Worm (Caenorhabditis elegans) whole organism, L4 larva: ENCODE measurements around the gene emg-1.

ENCODE experiments used
- F10B5.3 ChIP-seq: sonication (generic microtip); optimal IDR thresholded peaks from 2 replicates; lab custom pipeline; 2016; ENCODE audit warnings: mild to moderate bottlenecking, missing genetic modification characterization, missing compliant biosample characterization
- F37D6.2 ChIP-seq: sonication (generic microtip); optimal IDR thresholded peaks from 2 replicates; lab custom pipeline; 2016; ENCODE audit warnings: mild to moderate bottlenecking, missing genetic modification characterization, missing compliant biosample characterization
- F44E2.7 ChIP-seq: fragments of 200-800 bp; sonication (Bioruptor generic); IDR thresholded peaks from 2 replicates; pipeline ENCODE4 v2.1.2; 2022; ENCODE audit warnings: missing genetic modification characterization, missing compliant biosample characterization
- T26A8.4 ChIP-seq: fragments of 200-800 bp; sonication (Bioruptor generic); IDR thresholded peaks from 2 replicates; pipeline ENCODE4 v1.3.6; 2022; ENCODE audit warnings: missing genetic modification characterization, missing compliant biosample characterization
- Y105C5A.15 ChIP-seq: fragments of 200-800 bp; sonication (Bioruptor generic); IDR thresholded peaks from 2 replicates; pipeline ENCODE4 v1.3.6; 2022; ENCODE audit warnings: missing genetic modification characterization, missing compliant biosample characterization
- Y48G9A.11 ChIP-seq: fragments of 200-800 bp; sonication (Bioruptor generic); IDR thresholded peaks from 2 replicates; pipeline ENCODE4 v1.3.6; 2022; ENCODE audit warnings: missing genetic modification reagents, missing genetic modification characterization, missing compliant biosample characterization
- ZK337.2 ChIP-seq: fragments of 200-800 bp; sonication (Bioruptor generic); IDR thresholded peaks from 2 replicates; pipeline ENCODE4 v1.3.6; 2022; ENCODE audit warnings: missing genetic modification reagents, missing genetic modification characterization, missing compliant biosample characterization
- ZK546.5 ChIP-seq, 2 experiments: sonication (generic microtip); optimal IDR thresholded peaks; 2 replicates each; lab custom pipeline; 2017; ENCODE audit warnings: missing biosample characterization in 2 of 2, missing genetic modification characterization in 2 of 2
- aha-1 ChIP-seq: fragments of 150-350 bp; peaks from one replicate; lab custom pipeline; 2014; ENCODE audit warnings: missing biosample characterization, missing genetic modification characterization
- aly-2 ChIP-seq: sonication (generic microtip); optimal IDR thresholded peaks from 2 replicates; lab custom pipeline; 2018; ENCODE audit warnings: missing biosample characterization, missing genetic modification characterization
- arid-1 ChIP-seq: fragments of 200-800 bp; sonication (Bioruptor generic); conservative IDR thresholded peaks from 2 replicates; pipeline ENCODE4 v1.3.6; 2022; ENCODE audit warnings: missing genetic modification reagents, missing genetic modification characterization, missing compliant biosample characterization
- ceh-20 ChIP-seq: fragments of 200-800 bp; sonication (Bioruptor generic); IDR thresholded peaks from 2 replicates; pipeline ENCODE4 v1.3.6; 2022; ENCODE audit warnings: missing genetic modification reagents, missing genetic modification characterization, missing compliant biosample characterization
- ceh-28 ChIP-seq: fragments of 150-350 bp; optimal IDR thresholded peaks from 2 replicates; lab custom pipeline; 2014; ENCODE audit warnings: missing biosample characterization, missing genetic modification reagents, missing genetic modification characterization
- ceh-32 ChIP-seq: sonication (generic microtip); optimal IDR thresholded peaks from 2 replicates; lab custom pipeline; 2016; ENCODE audit warnings: mild to moderate bottlenecking, missing genetic modification characterization, missing compliant biosample characterization; ENCODE audit not compliant: poor library complexity
- ces-1 ChIP-seq: fragments of 150-350 bp; sonication (generic microtip); optimal IDR thresholded peaks from 4 replicates; lab custom pipeline; 2014; ENCODE audit warnings: missing biosample characterization, missing genetic modification reagents, missing genetic modification characterization
- daf-12 ChIP-seq: fragments of 150-350 bp; optimal IDR thresholded peaks from 2 replicates; lab custom pipeline; 2014; ENCODE audit warnings: missing biosample characterization, missing genetic modification reagents, missing genetic modification characterization
- daf-16 ChIP-seq, 3 experiments: sonication (generic microtip); optimal IDR thresholded peaks; 2 replicates each; lab custom pipeline; 2016 to 2017; ENCODE audit warnings: missing genetic modification characterization in 3 of 3, missing genetic modification reagents in 3 of 3, mild to moderate bottlenecking in 2 of 3, missing compliant biosample characterization in 2 of 3, missing biosample characterization in 1 of 3, moderate library complexity in 1 of 3
- dmd-9 ChIP-seq: fragments of 200-800 bp; sonication (Bioruptor generic); IDR thresholded peaks from 2 replicates; pipeline ENCODE4 v1.3.6; 2022; ENCODE audit warnings: missing genetic modification reagents, missing genetic modification characterization, missing compliant biosample characterization
- dpl-1 ChIP-seq: fragments of 150-350 bp; optimal IDR thresholded peaks from 2 replicates; lab custom pipeline; 2014; ENCODE audit warnings: missing biosample characterization, missing genetic modification reagents, missing genetic modification characterization
- duxl-1 ChIP-seq: sonication (generic microtip); optimal IDR thresholded peaks from 2 replicates; lab custom pipeline; 2016; ENCODE audit warnings: mild to moderate bottlenecking, missing genetic modification characterization, moderate library complexity, missing compliant biosample characterization; ENCODE audit not compliant: poor library complexity
- egl-27 ChIP-seq: sonication (generic microtip); optimal IDR thresholded peaks from 3 replicates; lab custom pipeline; 2017; ENCODE audit warnings: missing biosample characterization, missing genetic modification reagents, missing genetic modification characterization
- fos-1 ChIP-seq: fragments of 150-350 bp; optimal IDR thresholded peaks from 2 replicates; lab custom pipeline; 2014; ENCODE audit warnings: missing biosample characterization, missing genetic modification characterization
- gei-8 ChIP-seq: fragments of 200-800 bp; sonication (Bioruptor generic); optimal IDR thresholded peaks from 2 replicates; lab custom pipeline; 2018; ENCODE audit warnings: mild to moderate bottlenecking, missing genetic modification characterization, missing compliant biosample characterization
- hlh-11 ChIP-seq: fragments of 200-800 bp; sonication (Bioruptor generic); optimal IDR thresholded peaks from 2 replicates; lab custom pipeline; 2018; ENCODE audit warnings: mild to moderate bottlenecking, missing genetic modification characterization, missing compliant biosample characterization
- hmg-1.1 ChIP-seq: fragments of 200-800 bp; sonication (Bioruptor generic); IDR thresholded peaks from 2 replicates; pipeline ENCODE4 v1.3.6; 2022; ENCODE audit warnings: missing genetic modification reagents, missing genetic modification characterization, missing compliant biosample characterization
- lin-1 ChIP-seq: fragments of 200-800 bp; sonication (Bioruptor generic); IDR thresholded peaks from 2 replicates; pipeline ENCODE4 v1.3.6; 2022; ENCODE audit warnings: missing genetic modification reagents, missing genetic modification characterization, missing compliant biosample characterization
- lin-13 ChIP-seq: fragments of 150-350 bp; optimal IDR thresholded peaks from 2 replicates; lab custom pipeline; 2014; ENCODE audit warnings: missing biosample characterization, missing genetic modification reagents, missing genetic modification characterization
- lin-29 ChIP-seq: fragments of 200-800 bp; sonication (Bioruptor generic); IDR thresholded peaks from 2 replicates; pipeline ENCODE4 v1.3.6; 2022; ENCODE audit warnings: missing genetic modification reagents, missing genetic modification characterization, missing compliant biosample characterization
- madf-5 ChIP-seq, 2 experiments: fragments of 200-800 bp; sonication (Bioruptor generic); IDR thresholded peaks; 2 replicates each; pipeline ENCODE4 v1.3.6; 2022; ENCODE audit warnings: missing compliant biosample characterization in 2 of 2, missing genetic modification characterization in 2 of 2
- madf-9 ChIP-seq: fragments of 200-800 bp; sonication (Bioruptor generic); conservative IDR thresholded peaks from 2 replicates; pipeline ENCODE4 v1.3.6; 2022; ENCODE audit warnings: missing genetic modification reagents, missing genetic modification characterization, missing compliant biosample characterization
- mdl-1 ChIP-seq, 2 experiments: fragments of 150-350 bp in 1 of 2; sonication (generic microtip) in 1 of 2; optimal IDR thresholded peaks; 2 replicates each; lab custom pipeline; 2014 to 2017; ENCODE audit warnings: missing biosample characterization in 2 of 2, missing genetic modification characterization in 2 of 2
- mep-1 ChIP-seq: fragments of 150-350 bp; sonication (generic microtip); optimal IDR thresholded peaks from 3 replicates; lab custom pipeline; 2014; ENCODE audit warnings: missing biosample characterization, missing genetic modification characterization
- mes-2 ChIP-seq: sonication (generic microtip); optimal IDR thresholded peaks from 2 replicates; lab custom pipeline; 2016; ENCODE audit warnings: missing genotype, mild to moderate bottlenecking, missing genetic modification characterization, missing compliant biosample characterization; ENCODE audit not compliant: poor library complexity, severe bottlenecking
- nhr-10 ChIP-seq: fragments of 150-350 bp; optimal IDR thresholded peaks from 2 replicates; lab custom pipeline; 2014; ENCODE audit warnings: missing biosample characterization, missing genetic modification characterization
- nhr-102 ChIP-seq: sonication (generic microtip); optimal IDR thresholded peaks from 2 replicates; lab custom pipeline; 2016; ENCODE audit warnings: mild to moderate bottlenecking, missing genetic modification characterization, moderate library complexity, missing compliant biosample characterization
- nhr-111 ChIP-seq: fragments of 200-800 bp; sonication (Bioruptor generic); optimal IDR thresholded peaks from 2 replicates; lab custom pipeline; 2018; ENCODE audit warnings: mild to moderate bottlenecking, missing genetic modification characterization, missing compliant biosample characterization
- nhr-28 ChIP-seq: fragments of 150-350 bp; optimal IDR thresholded peaks from 2 replicates; lab custom pipeline; 2014; ENCODE audit warnings: missing biosample characterization, missing genetic modification characterization
- nhr-42 ChIP-seq: fragments of 200-800 bp; sonication (Bioruptor generic); IDR thresholded peaks from 2 replicates; pipeline ENCODE4 v1.3.6; 2022; ENCODE audit warnings: missing genetic modification characterization, missing compliant biosample characterization
- nhr-48 ChIP-seq: sonication (generic microtip); optimal IDR thresholded peaks from 2 replicates; lab custom pipeline; 2016; ENCODE audit warnings: mild to moderate bottlenecking, missing genetic modification characterization, missing compliant biosample characterization
- nhr-6 ChIP-seq: fragments of 150-350 bp; optimal IDR thresholded peaks from 2 replicates; lab custom pipeline; 2014; ENCODE audit warnings: missing biosample characterization, missing genetic modification characterization
- pha-4 ChIP-seq, 2 experiments: fragments of 150-350 bp in 1 of 2; fragments of 200-800 bp in 1 of 2; sonication (Bioruptor generic) in 1 of 2; IDR thresholded peaks in 1 of 2; optimal IDR thresholded peaks in 1 of 2; 2 replicates each; pipeline versions ENCODE4 v1.3.6 to Lab custom; 2014 to 2022; ENCODE audit warnings: missing genetic modification characterization in 2 of 2, missing genetic modification reagents in 2 of 2, missing biosample characterization in 1 of 2, missing compliant biosample characterization in 1 of 2
- rbr-2 ChIP-seq: sonication (generic microtip); optimal IDR thresholded peaks from 2 replicates; lab custom pipeline; 2016; ENCODE audit warnings: missing genotype, missing genetic modification characterization, missing compliant biosample characterization
- saeg-2 ChIP-seq: fragments of 200-800 bp; sonication (Bioruptor generic); IDR thresholded peaks from 2 replicates; pipeline ENCODE4 v1.3.6; 2022; ENCODE audit warnings: missing genetic modification reagents, missing genetic modification characterization, missing compliant biosample characterization
- set-16 ChIP-seq: fragments of 200-800 bp; sonication (Bioruptor generic); IDR thresholded peaks from 2 replicates; pipeline ENCODE4 v1.3.6; 2022; ENCODE audit warnings: missing genetic modification reagents, missing genetic modification characterization, missing compliant biosample characterization
- spr-1 ChIP-seq: sonication (generic microtip); optimal IDR thresholded peaks from 2 replicates; lab custom pipeline; 2016; ENCODE audit warnings: mild to moderate bottlenecking, missing genetic modification characterization, missing compliant biosample characterization
- zag-1 ChIP-seq: fragments of 150-350 bp; optimal IDR thresholded peaks from 2 replicates; lab custom pipeline; 2014; ENCODE audit warnings: missing biosample characterization, missing genetic modification characterization
- zip-11 ChIP-seq: fragments of 200-800 bp; sonication (Bioruptor generic); IDR thresholded peaks from 2 replicates; pipeline ENCODE4 v1.3.6; 2022; ENCODE audit warnings: missing genetic modification characterization, missing compliant biosample characterization
- zip-2 ChIP-seq: fragments of 150-350 bp; optimal IDR thresholded peaks from 2 replicates; lab custom pipeline; 2014; ENCODE audit warnings: missing biosample characterization, missing genetic modification characterization
- ztf-11 ChIP-seq: fragments of 150-350 bp; optimal IDR thresholded peaks from 2 replicates; lab custom pipeline; 2014; ENCODE audit warnings: missing biosample characterization, missing genetic modification characterization
- ztf-7 ChIP-seq: fragments of 150-350 bp; optimal IDR thresholded peaks from 2 replicates; lab custom pipeline; 2014; ENCODE audit warnings: missing biosample characterization, missing genetic modification characterization

Gene emg-1

DNA sequence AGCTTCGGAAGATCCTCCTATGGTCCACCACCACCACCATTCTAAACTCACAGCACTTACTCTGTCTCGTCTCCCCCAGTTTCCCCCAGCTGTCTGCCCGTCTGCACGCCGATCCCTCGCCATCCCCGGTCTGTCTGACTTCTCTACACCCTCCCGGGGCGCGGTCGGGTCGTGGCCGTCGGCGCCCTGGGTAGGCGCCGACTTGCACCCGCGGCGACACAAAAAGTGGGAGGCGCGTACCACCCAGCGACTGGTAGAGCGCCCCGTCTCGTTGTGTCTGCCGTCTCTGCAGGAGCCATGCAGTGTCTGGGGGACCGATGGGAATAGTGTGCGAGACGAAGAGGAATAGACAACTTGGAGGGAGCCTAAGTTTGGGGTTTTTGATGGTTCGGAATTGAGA, 15.3 kb upstream of the emg-1 start (continued):
- TF ChIP-seq F10B5.3 (tag; lab: Kevin White, UChicago): peak; percentile 7
- TF ChIP-seq ces-1 (GFP tag; lab: Kevin White, UChicago): no peak
- TF ChIP-seq dpl-1 (GFP tag; lab: Kevin White, UChicago): peak; percentile 60
- peak in 1 of 2 experiments; percentile 33 for TF ChIP-seq ZK546.5 (tag; optimal IDR thresholded peaks at IDR 0.05; lab: Kevin White, UChicago)
- peak; percentile 94 for TF ChIP-seq mep-1 (tag; lab: Kevin White, UChicago)
- peak; percentile 3 for TF ChIP-seq zip-2 (tag; lab: Kevin White, UChicago)
- TF ChIP-seq egl-27 (tag; lab: Kevin White, UChicago): no peak
- TF ChIP-seq ztf-7: no peak
- no peak for TF ChIP-seq nhr-111 (GFP tag; lab: Kevin White, UChicago)
- TF ChIP-seq ceh-32 (tag; lab: Kevin White, UChicago): no peak
- peak; percentile 92 for TF ChIP-seq hmg-1.1
- TF ChIP-seq madf-5 (GFP tag; IDR thresholded peaks at IDR 0.05; lab: Robert Waterston, UW): no peak
- TF ChIP-seq nhr-28 (tag; lab: Kevin White, UChicago): peak; percentile 74
- peak; percentile 88 for TF ChIP-seq saeg-2 (GFP tag; lab: Robert Waterston, UW)
- peak; percentile 99 for TF ChIP-seq aha-1 (tag; lab: Kevin White, UChicago)
- TF ChIP-seq lin-29: peak; percentile 43; the same call in 1 of the 2 replicates
- TF ChIP-seq zag-1 (tag; lab: Kevin White, UChicago): no peak
- peak; percentile 92 for TF ChIP-seq rbr-2
- peak; percentile 41; the same call in 1 of the 2 replicates for TF ChIP-seq dmd-9 (GFP tag; lab: Robert Waterston, UW)
- TF ChIP-seq set-16: peak; percentile 100
- peak; percentile 84 for TF ChIP-seq nhr-48 (tag; lab: Kevin White, UChicago)
- TF ChIP-seq arid-1 (GFP tag; lab: Robert Waterston, UW): peak; percentile 60; the same call in 1 of the 2 replicates
- TF ChIP-seq F37D6.2: peak; percentile 81
- TF ChIP-seq Y48G9A.11 (GFP tag; lab: Robert Waterston, UW): no peak
- TF ChIP-seq ceh-28: peak; percentile 24
- 0 out of 2 replicates have a peak, but pooled peaks have one; percentile 51 for TF ChIP-seq zip-11 (GFP tag; lab: Robert Waterston, UW)
- peak; percentile 85 to 89 for TF ChIP-seq mdl-1 (tag; optimal IDR thresholded peaks at IDR 0.05; lab: Kevin White, UChicago)
- TF ChIP-seq nhr-10: peak; percentile 86
- TF ChIP-seq nhr-6 (tag; lab: Kevin White, UChicago): peak; percentile 93
- peak; percentile 79 for TF ChIP-seq mes-2 (tag; lab: Kevin White, UChicago)
- TF ChIP-seq hlh-11 (tag; lab: Kevin White, UChicago): peak; percentile 97
- TF ChIP-seq nhr-102 (tag; lab: Kevin White, UChicago): peak; percentile 84
- TF ChIP-seq gei-8 (GFP tag; lab: Kevin White, UChicago): no peak
- peak; percentile 83 for TF ChIP-seq T26A8.4 (GFP tag; lab: Robert Waterston, UW)
- peak; percentile 64; the same call in 1 of the 2 replicates for TF ChIP-seq lin-1 (GFP tag; lab: Robert Waterston, UW)
- TF ChIP-seq lin-13 (GFP tag; lab: Kevin White, UChicago): peak; percentile 77
- no peak for TF ChIP-seq ztf-11
- TF ChIP-seq ZK337.2 (GFP tag; lab: Robert Waterston, UW): no peak
- no peak for TF ChIP-seq daf-12 (tag; lab: Kevin White, UChicago)
- TF ChIP-seq madf-9: peak; percentile 54; the same call in 1 of the 2 replicates
- peak; percentile 80 for TF ChIP-seq spr-1 (tag; lab: Kevin White, UChicago)
- 0 out of 2 replicates have a peak, but pooled peaks have one; percentile 50 for TF ChIP-seq Y105C5A.15 (GFP tag; lab: Robert Waterston, UW)
- peak; percentile 87 for TF ChIP-seq ceh-20 (GFP tag; lab: Robert Waterston, UW)
- no peak for TF ChIP-seq fos-1 (tag; lab: Kevin White, UChicago)
- 0 out of 2 replicates have a peak, but pooled peaks have one; percentile 27 for TF ChIP-seq F44E2.7
- peak; percentile 93 for TF ChIP-seq pha-4 (GFP tag; IDR thresholded peaks at IDR 0.05; lab: Robert Waterston, UW)
- no peak for TF ChIP-seq pha-4 (tag; optimal IDR thresholded peaks at IDR 0.05; lab: Kevin White, UChicago)
- peak; percentile 82 for TF ChIP-seq nhr-42 (GFP tag; lab: Robert Waterston, UW)
- no peak for TF ChIP-seq aly-2
- peak in 1 of 2 experiments; percentile 42 for TF ChIP-seq daf-16 (GFP tag; optimal IDR thresholded peaks at IDR 0.05; lab: Kevin White, UChicago)
- TF ChIP-seq daf-16 (tag; optimal IDR thresholded peaks at IDR 0.05; lab: Kevin White, UChicago): peak; percentile 62
- peak; percentile 70 for TF ChIP-seq duxl-1 (tag; lab: Kevin White, UChicago)
